Worm (Caenorhabditis elegans) whole organism, young adult: Measurements from ENCODE around the gene K08H10.6.

Experiments
- B0019.2 ChIP-seq: fragments of 200-800 bp; sonication (Bioruptor generic); conservative IDR thresholded peaks from 2 replicates; pipeline ENCODE4 v1.3.6; 2022; ENCODE audit warnings: missing genetic modification reagents, missing genetic modification characterization, missing compliant biosample characterization
- B0035.1 ChIP-seq: sonication (generic microtip); optimal IDR thresholded peaks from 2 replicates; lab custom pipeline; 2016; ENCODE audit warnings: missing genetic modification characterization, mild to moderate bottlenecking, missing compliant biosample characterization, missing genotype, missing genetic modification reagents
- B0261.1 ChIP-seq: sonication (generic microtip); optimal IDR thresholded peaks from 2 replicates; lab custom pipeline; 2016; ENCODE audit warnings: mild to moderate bottlenecking, missing genetic modification characterization, moderate library complexity, missing compliant biosample characterization
- C17E4.6 ChIP-seq: fragments of 200-800 bp; sonication (Bioruptor generic); IDR thresholded peaks from 2 replicates; pipeline ENCODE4 v1.3.6; 2022; ENCODE audit warnings: missing genetic modification reagents, missing genetic modification characterization, missing compliant biosample characterization
- F22D6.2 ChIP-seq: sonication (generic microtip); optimal IDR thresholded peaks from 2 replicates; lab custom pipeline; 2016; ENCODE audit warnings: mild to moderate bottlenecking, missing genetic modification characterization, missing compliant biosample characterization
- F33H1.4 ChIP-seq: fragments of 200-800 bp; sonication (Bioruptor generic); IDR thresholded peaks from 2 replicates; pipeline ENCODE4 v1.3.6; 2022; ENCODE audit warnings: missing genetic modification reagents, missing genetic modification characterization, missing compliant biosample characterization
- F39B2.1 ChIP-seq: fragments of 200-800 bp; sonication (Bioruptor generic); IDR thresholded peaks from 2 replicates; pipeline ENCODE4 v1.3.6; 2022; ENCODE audit warnings: missing genetic modification reagents, missing genetic modification characterization, missing compliant biosample characterization
- F55B11.4 ChIP-seq: sonication (generic microtip); optimal IDR thresholded peaks from 2 replicates; lab custom pipeline; 2016; ENCODE audit warnings: missing compliant biosample characterization, missing genetic modification characterization, borderline replicate concordance; ENCODE audit not compliant: insufficient read depth
- K11D2.4 ChIP-seq: fragments of 200-800 bp; sonication (Bioruptor generic); IDR thresholded peaks from 2 replicates; pipeline ENCODE4 v1.3.6; 2022; ENCODE audit warnings: missing genetic modification reagents, missing genetic modification characterization, missing compliant biosample characterization
- Y53G8AR.9 ChIP-seq: fragments of 200-800 bp; sonication (Bioruptor generic); conservative IDR thresholded peaks from 2 replicates; pipeline ENCODE4 v1.3.6; 2022; ENCODE audit warnings: missing genetic modification reagents, missing genetic modification characterization, missing compliant biosample characterization
- attf-3 ChIP-seq: fragments of 200-800 bp; sonication (Bioruptor generic); conservative IDR thresholded peaks from 2 replicates; pipeline ENCODE4 v1.3.6; 2022; ENCODE audit warnings: missing genetic modification reagents, missing genetic modification characterization, missing compliant biosample characterization
- ccch-3 ChIP-seq: fragments of 200-800 bp; sonication (Bioruptor generic); optimal IDR thresholded peaks from 2 replicates; lab custom pipeline; 2018; ENCODE audit warnings: mild to moderate bottlenecking, missing genetic modification characterization, missing compliant biosample characterization
- die-1 ChIP-seq: sonication (generic microtip); optimal IDR thresholded peaks from 2 replicates; lab custom pipeline; 2016; ENCODE audit warnings: missing genotype, mild to moderate bottlenecking, missing genetic modification characterization, missing compliant biosample characterization
- efl-1 ChIP-seq: fragments of 150-350 bp; optimal IDR thresholded peaks from 2 replicates; lab custom pipeline; 2014; ENCODE audit warnings: missing biosample characterization, missing genetic modification reagents, missing genetic modification characterization
- egl-18 ChIP-seq: fragments of 200-800 bp; sonication (Bioruptor generic); IDR thresholded peaks from 2 replicates; pipeline ENCODE4 v1.3.6; 2022; ENCODE audit warnings: missing genetic modification reagents, missing genetic modification characterization, missing compliant biosample characterization
- fkh-3 ChIP-seq: sonication (generic microtip); optimal IDR thresholded peaks from 2 replicates; lab custom pipeline; 2016; ENCODE audit warnings: mild to moderate bottlenecking, missing genetic modification characterization, missing compliant biosample characterization
- hlh-26 ChIP-seq: fragments of 200-800 bp; sonication (Bioruptor generic); conservative IDR thresholded peaks from 2 replicates; pipeline ENCODE4 v1.3.6; 2022; ENCODE audit warnings: missing genetic modification reagents, missing genetic modification characterization, missing compliant biosample characterization
- hrde-1 ChIP-seq: sonication (generic microtip); optimal IDR thresholded peaks from 2 replicates; lab custom pipeline; 2016; ENCODE audit warnings: missing genetic modification characterization, mild to moderate bottlenecking, missing compliant biosample characterization, moderate library complexity, missing genotype, missing genetic modification reagents, borderline replicate concordance
- hsf-1 ChIP-seq: fragments of 200-800 bp; sonication (Bioruptor generic); IDR thresholded peaks from 2 replicates; pipeline ENCODE4 v1.3.6; 2022; ENCODE audit warnings: missing genetic modification reagents, missing genetic modification characterization, missing compliant biosample characterization
- lag-1 ChIP-seq: fragments of 200-800 bp; sonication (Bioruptor generic); IDR thresholded peaks from 2 replicates; pipeline ENCODE4 v1.3.6; 2022; ENCODE audit warnings: missing genetic modification reagents, missing genetic modification characterization, missing compliant biosample characterization
- lir-1 ChIP-seq: fragments of 200-800 bp; sonication (Bioruptor generic); conservative IDR thresholded peaks from 2 replicates; pipeline ENCODE4 v1.3.6; 2022; ENCODE audit warnings: missing genetic modification reagents, missing genetic modification characterization, missing compliant biosample characterization
- mel-28 ChIP-seq: sonication (generic microtip); optimal IDR thresholded peaks from 2 replicates; lab custom pipeline; 2016; ENCODE audit warnings: borderline replicate concordance, mild to moderate bottlenecking, missing genetic modification characterization, missing compliant biosample characterization
- mes-4 ChIP-seq: sonication (generic microtip); optimal IDR thresholded peaks from 2 replicates; lab custom pipeline; 2016; ENCODE audit warnings: missing genotype, missing genetic modification characterization, missing compliant biosample characterization
- mxl-1 ChIP-seq: sonication (generic microtip); optimal IDR thresholded peaks from 2 replicates; lab custom pipeline; 2016; ENCODE audit warnings: missing genetic modification characterization, missing compliant biosample characterization
- nfya-2 ChIP-seq: fragments of 200-800 bp; sonication (Bioruptor generic); IDR thresholded peaks from 2 replicates; pipeline ENCODE4 v1.3.6; 2022; ENCODE audit warnings: missing genetic modification reagents, missing genetic modification characterization, missing compliant biosample characterization
- nfyb-1 ChIP-seq: fragments of 200-800 bp; sonication (Bioruptor generic); IDR thresholded peaks from 2 replicates; pipeline ENCODE4 v1.3.6; 2022; ENCODE audit warnings: missing genetic modification reagents, missing genetic modification characterization, missing compliant biosample characterization
- nhr-27 ChIP-seq: fragments of 200-800 bp; sonication (Bioruptor generic); optimal IDR thresholded peaks from 2 replicates; lab custom pipeline; 2018; ENCODE audit warnings: mild to moderate bottlenecking, missing genetic modification characterization, moderate library complexity, missing compliant biosample characterization
- nhr-90 ChIP-seq: sonication (generic microtip); optimal IDR thresholded peaks from 2 replicates; lab custom pipeline; 2016; ENCODE audit warnings: missing genotype, mild to moderate bottlenecking, missing genetic modification characterization, missing compliant biosample characterization
- pbrm-1 ChIP-seq: fragments of 200-800 bp; sonication (Bioruptor generic); IDR thresholded peaks from 2 replicates; pipeline ENCODE4 v1.3.6; 2022; ENCODE audit warnings: missing genetic modification reagents, missing genetic modification characterization, missing compliant biosample characterization
- rpc-1 ChIP-seq, 2 experiments: fragments of 150-350 bp in 1 of 2; sonication (generic microtip) in 1 of 2; optimal IDR thresholded peaks; 2 replicates each; lab custom pipeline; 2014 to 2018; ENCODE audit warnings: missing biosample characterization in 1 of 2, missing genetic modification characterization in 1 of 2, missing genetic modification reagents in 1 of 2, missing genotype in 1 of 2
- sdz-38 ChIP-seq: sonication (generic microtip); optimal IDR thresholded peaks from 2 replicates; lab custom pipeline; 2016; ENCODE audit warnings: missing genotype, missing genetic modification characterization, missing compliant biosample characterization
- snpc-1.1 ChIP-seq: sonication (generic microtip); optimal IDR thresholded peaks from 2 replicates; lab custom pipeline; 2017; ENCODE audit warnings: missing genetic modification characterization, mild to moderate bottlenecking, missing compliant biosample characterization, antibody characterized with exemption, moderate library complexity, missing genotype, missing genetic modification reagents; ENCODE audit not compliant: insufficient read depth
- snpc-1.3 ChIP-seq: sonication (generic microtip); optimal IDR thresholded peaks from 2 replicates; lab custom pipeline; 2017; ENCODE audit warnings: missing genetic modification characterization, mild to moderate bottlenecking, missing compliant biosample characterization, antibody characterized with exemption, moderate library complexity, missing genotype, missing genetic modification reagents; ENCODE audit not compliant: insufficient read depth
- zim-3 ChIP-seq: sonication (generic microtip); optimal IDR thresholded peaks from 2 replicates; lab custom pipeline; 2017; ENCODE audit warnings: mild to moderate bottlenecking, missing genetic modification characterization, moderate library complexity, missing compliant biosample characterization
- ztf-26 ChIP-seq: sonication (generic microtip); optimal IDR thresholded peaks from 2 replicates; lab custom pipeline; 2017; ENCODE audit warnings: missing genetic modification characterization, missing compliant biosample characterization
- ztf-3 ChIP-seq: fragments of 200-800 bp; sonication (Bioruptor generic); optimal IDR thresholded peaks from 2 replicates; lab custom pipeline; 2018; ENCODE audit warnings: mild to moderate bottlenecking, missing genetic modification characterization, missing compliant biosample characterization
- ztf-6 ChIP-seq: fragments of 200-800 bp; sonication (Bioruptor generic); IDR thresholded peaks from 2 replicates; pipeline ENCODE4 v1.3.6; 2022; ENCODE audit warnings: missing genetic modification reagents, missing genetic modification characterization, missing compliant biosample characterization

The K08H10.6 gene

DNA sequence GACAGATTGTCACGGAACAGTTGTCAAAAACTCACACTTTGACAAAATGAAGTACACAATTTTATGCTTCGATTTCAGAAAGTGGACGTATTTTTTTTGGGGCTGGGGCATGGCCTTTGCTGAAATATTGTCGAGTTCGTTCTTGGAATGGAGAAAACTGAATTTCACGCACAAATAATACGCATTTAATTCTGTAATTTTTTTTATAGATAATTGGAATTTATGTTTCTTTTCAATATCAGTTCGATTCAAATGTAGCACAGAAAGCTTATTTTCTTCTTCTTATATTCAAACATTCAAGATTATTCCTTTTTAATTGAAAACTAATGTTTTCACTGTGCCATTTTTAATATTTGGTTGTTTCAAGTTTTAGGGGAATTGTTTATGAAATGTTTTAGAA is 35.3 kb downstream of the K08H10.6 start, which contains the start of gene T07C12.10:
Gene T07C12.10, minus strand, starts transcription at position 101 of the 400 bp plus-strand sequence.
- TF ChIP-seq C17E4.6 (GFP tag; lab: Robert Waterston, UW) (no peak), snpc-1.3 (tag; lab: Kevin White, UChicago) (no peak), attf-3 (GFP tag; lab: Robert Waterston, UW) (no peak), mel-28 (tag; lab: Kevin White, UChicago) (no peak), B0261.1 (tag; lab: Kevin White, UChicago) (no peak), ztf-3 (GFP tag; lab: Kevin White, UChicago) (no peak), ztf-26 (tag; lab: Kevin White, UChicago) (no peak), nhr-90 (tag; lab: Kevin White, UChicago) (no peak), B0035.1 (tag; lab: Kevin White, UChicago) (no peak), F55B11.4 (tag; lab: Kevin White, UChicago) (no peak), egl-18 (GFP tag; lab: Robert Waterston, UW) (no peak), rpc-1 (optimal IDR thresholded peaks at IDR 0.05; lab: Kevin White, UChicago) (no peak), rpc-1 (tag; optimal IDR thresholded peaks at IDR 0.05; lab: Kevin White, UChicago) (no peak), F33H1.4 (GFP tag; lab: Robert Waterston, UW) (no peak), die-1 (tag; lab: Kevin White, UChicago) (no peak), mes-4 (tag; lab: Kevin White, UChicago) (no peak), F22D6.2 (tag; lab: Kevin White, UChicago) (no peak), Y53G8AR.9 (GFP tag; lab: Robert Waterston, UW) (no peak), hlh-26 (GFP tag; lab: Robert Waterston, UW) (no peak), zim-3 (tag; lab: Kevin White, UChicago) (no peak), K11D2.4 (no peak)

- TF ChIP-seq lir-1 (GFP tag; lab: Robert Waterston, UW) (no peak), egl-18 (GFP tag; lab: Robert Waterston, UW) (no peak), efl-1 (GFP tag; lab: Kevin White, UChicago) (no peak), hrde-1 (tag; lab: Kevin White, UChicago) (no peak)
Measured at ce11 chrV:9958654-9959053, 37.0 kb downstream of the K08H10.6 start.

DNA sequence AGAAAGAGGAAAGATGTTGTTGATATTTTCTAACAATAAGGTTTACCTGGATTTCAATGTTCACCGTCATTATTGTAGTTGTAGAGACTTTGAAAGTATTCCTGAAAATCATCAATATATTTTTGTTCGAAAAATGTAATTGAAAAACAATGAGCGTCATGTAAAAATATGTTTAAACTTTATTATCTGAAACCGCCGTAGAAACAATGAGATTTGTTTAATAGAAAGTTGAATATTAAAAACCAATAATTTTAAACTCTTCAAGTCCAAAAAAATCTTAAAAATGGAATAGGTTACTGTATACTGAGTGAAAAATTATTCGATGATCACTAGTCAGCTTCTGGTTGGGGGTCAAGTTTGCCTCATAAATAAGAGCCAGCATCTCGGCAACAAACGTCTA is 37.5 kb downstream of the K08H10.6 start, which contains the start of gene anmt-3:
Gene anmt-3, minus strand, starts transcription at position 101 of the 400 bp plus-strand sequence.
- TF ChIP-seq hsf-1 (GFP tag; lab: Robert Waterston, UW) (no peak), mxl-1 (tag; lab: Kevin White, UChicago) (no peak), snpc-1.1 (no peak), ccch-3 (GFP tag; lab: Kevin White, UChicago) (no peak), sdz-38 (tag; lab: Kevin White, UChicago) (no peak), B0019.2 (no peak), nfyb-1 (GFP tag; lab: Robert Waterston, UW) (no peak), K11D2.4 (no peak), lag-1 (GFP tag; lab: Robert Waterston, UW) (no peak), nfya-2 (GFP tag; lab: Robert Waterston, UW) (no peak), ztf-6 (no peak), pbrm-1 (GFP tag; lab: Robert Waterston, UW) (no peak), nhr-27 (tag; lab: Kevin White, UChicago) (no peak), fkh-3 (tag; lab: Kevin White, UChicago) (no peak), F33H1.4 (GFP tag; lab: Robert Waterston, UW) (no peak), F39B2.1 (GFP tag; lab: Robert Waterston, UW) (no peak)
- TF ChIP-seq, all 124 proteins: peak for 0
